Comparison of ENCODE assay signal across 3 worm cellular contexts in the genomic region with DNA sequence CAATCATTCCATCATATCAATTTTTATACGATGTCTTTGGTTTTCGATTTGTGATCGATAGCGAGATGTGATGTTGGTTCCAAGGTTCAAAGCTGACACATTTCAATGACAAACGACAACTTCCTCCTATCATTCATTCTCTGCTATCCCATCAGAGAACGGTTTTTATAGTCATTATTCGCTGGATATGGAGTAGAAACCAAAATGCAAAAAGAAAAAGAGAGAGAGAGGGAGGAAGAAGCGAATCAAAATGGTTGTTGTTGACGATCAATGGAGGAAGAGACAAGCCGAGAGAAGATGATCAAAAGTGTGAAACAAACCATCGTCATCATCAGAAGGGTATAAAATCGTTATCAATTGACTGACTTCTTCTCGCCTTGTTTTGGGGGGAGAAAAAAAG.
TF ChIP-seq lines count a peak whose summit lies in the region.

A gene (plus strand): TSS at position 304 of the 400 bp plus-strand sequence.

TF ChIP-seq in whole organism, L1 larva, 84 proteins besides CTCF, POLR2A, EP300 and RAD21 (continued from another document):
- no peak for TF ChIP-seq ceh-63 (GFP tag; optimal IDR thresholded peaks at IDR 0.05; lab: Kevin White, UChicago)
- TF ChIP-seq elt-3 (tag; optimal IDR thresholded peaks at IDR 0.05; lab: Kevin White, UChicago), result peak in 5 of 6 experiments; percentile 41 to 78 (median 66)

TF ChIP-seq in whole organism, L3 larva, 47 proteins besides CTCF, POLR2A, EP300 and RAD21 (continued from another document):
- no peak for TF ChIP-seq ceh-82 (tag; optimal IDR thresholded peaks at IDR 0.05; lab: Kevin White, UChicago)
- TF ChIP-seq elt-2 (tag; optimal IDR thresholded peaks at IDR 0.05; lab: Kevin White, UChicago), result no peak
- no peak for TF ChIP-seq ztf-11 (tag; optimal IDR thresholded peaks at IDR 0.05; lab: Kevin White, UChicago)
- no peak for TF ChIP-seq egl-5 (tag; optimal IDR thresholded peaks at IDR 0.05; lab: Kevin White, UChicago)
- TF ChIP-seq tbx-2 (tag; optimal IDR thresholded peaks at IDR 0.05; lab: Kevin White, UChicago), result peak; percentile 30
- no peak for TF ChIP-seq snpc-4 (tag; optimal IDR thresholded peaks at IDR 0.05; lab: Kevin White, UChicago)
- TF ChIP-seq fkh-10 (GFP tag; optimal IDR thresholded peaks at IDR 0.05; lab: Kevin White, UChicago), result no peak
- no peak for TF ChIP-seq nhr-12 (tag; optimal IDR thresholded peaks at IDR 0.05; lab: Kevin White, UChicago)
- peak; percentile 42 to 88 (median 53) for TF ChIP-seq elt-3 (tag; optimal IDR thresholded peaks at IDR 0.05; lab: Kevin White, UChicago)
- TF ChIP-seq R02D3.7 (tag; optimal IDR thresholded peaks at IDR 0.05; lab: Kevin White, UChicago), result peak; percentile 18
- TF ChIP-seq nhr-43 (tag; optimal IDR thresholded peaks at IDR 0.05; lab: Kevin White, UChicago; ENCODE audit: poor library complexity, severe bottlenecking), result peak; percentile 91
- peak; percentile 80 for TF ChIP-seq nhr-76 (tag; optimal IDR thresholded peaks at IDR 0.05; lab: Kevin White, UChicago)
- TF ChIP-seq ceh-28 (tag; optimal IDR thresholded peaks at IDR 0.05; lab: Kevin White, UChicago), result peak; percentile 61
- TF ChIP-seq fkh-2 (tag; optimal IDR thresholded peaks at IDR 0.05; lab: Kevin White, UChicago), result no peak
- no peak for TF ChIP-seq ceh-16 (tag; optimal IDR thresholded peaks at IDR 0.05; lab: Kevin White, UChicago)
- no peak for TF ChIP-seq nhr-237 (tag; optimal IDR thresholded peaks at IDR 0.05; lab: Kevin White, UChicago)
- TF ChIP-seq pha-4 (tag; optimal IDR thresholded peaks at IDR 0.05; lab: Kevin White, UChicago), result no peak
- no peak for TF ChIP-seq daf-12 (tag; optimal IDR thresholded peaks at IDR 0.05; lab: Kevin White, UChicago)
- TF ChIP-seq mdl-1 (tag; optimal IDR thresholded peaks at IDR 0.05; lab: Kevin White, UChicago), result peak; percentile 13
- TF ChIP-seq jun-1 (tag; optimal IDR thresholded peaks at IDR 0.05; lab: Kevin White, UChicago), result no peak
- TF ChIP-seq skn-1 (tag; optimal IDR thresholded peaks at IDR 0.05; lab: Kevin White, UChicago), result no peak
- TF ChIP-seq nhr-28 (tag; optimal IDR thresholded peaks at IDR 0.05; lab: Kevin White, UChicago), result no peak
- TF ChIP-seq aly-2 (tag; optimal IDR thresholded peaks at IDR 0.05; lab: Kevin White, UChicago), result no peak
- TF ChIP-seq nhr-67 (tag; optimal IDR thresholded peaks at IDR 0.05; lab: Kevin White, UChicago), result no peak
- TF ChIP-seq egl-27 (tag; optimal IDR thresholded peaks at IDR 0.05; lab: Kevin White, UChicago), result peak; percentile 12
- TF ChIP-seq nhr-11 (tag; optimal IDR thresholded peaks at IDR 0.05; lab: Kevin White, UChicago), result no peak
- no peak for TF ChIP-seq unc-39 (tag; optimal IDR thresholded peaks at IDR 0.05; lab: Kevin White, UChicago)
- TF ChIP-seq fos-1 (tag; optimal IDR thresholded peaks at IDR 0.05; lab: Kevin White, UChicago), result no peak
- TF ChIP-seq mml-1 (tag; optimal IDR thresholded peaks at IDR 0.05; lab: Kevin White, UChicago), result no peak
- TF ChIP-seq elt-1 (tag; optimal IDR thresholded peaks at IDR 0.05; lab: Kevin White, UChicago), result no peak
- TF ChIP-seq zag-1 (tag; optimal IDR thresholded peaks at IDR 0.05; lab: Kevin White, UChicago), result no peak

TF ChIP-seq in whole organism, L4 larva, 104 proteins besides CTCF, POLR2A, EP300 and RAD21 (continued from another document):
- peak; percentile 74 for TF ChIP-seq cey-2 (tag; optimal IDR thresholded peaks at IDR 0.05; lab: Kevin White, UChicago; ENCODE audit: borderline replicate concordance, insufficient read depth)
- TF ChIP-seq nhr-28 (tag; optimal IDR thresholded peaks at IDR 0.05; lab: Kevin White, UChicago), result peak; percentile 90
- no peak for TF ChIP-seq dmd-9 (GFP tag; IDR thresholded peaks at IDR 0.05; lab: Robert Waterston, UW)
- TF ChIP-seq nhr-10 (tag; optimal IDR thresholded peaks at IDR 0.05; lab: Kevin White, UChicago), result peak; percentile 92
TF ChIP-seq in whole organism, L4 larva: peak in this region for 16.
